Fruit fly (Drosophila melanogaster) whole organism, embryonic: Measurements from ENCODE around the gene Dap160.

Experiments
- Abd-B ChIP-seq: fragments of 200-800 bp; sonication (Bioruptor generic); optimal IDR thresholded peaks from 2 replicates; lab custom pipeline; 2018; ENCODE audit warnings: missing biosample characterization, mild to moderate bottlenecking, missing genetic modification characterization, moderate library complexity
- CG10209 ChIP-seq: fragments of 200-800 bp; sonication (Bioruptor generic); optimal IDR thresholded peaks from 3 replicates; lab custom pipeline; 2017; ENCODE audit warnings: missing biosample characterization, mild to moderate bottlenecking, missing genetic modification characterization, missing genetic modification reagents
- CG10462 ChIP-seq: fragments of 200-800 bp; sonication (Bioruptor generic); optimal IDR thresholded peaks from 2 replicates; lab custom pipeline; 2016; ENCODE audit warnings: missing biosample characterization, missing genetic modification characterization
- CG11247 ChIP-seq: fragments of 200-800 bp; sonication (Bioruptor generic); IDR thresholded peaks from 2 replicates; pipeline ENCODE4 v1.3.6; 2022; ENCODE audit warnings: missing biosample characterization, missing genetic modification characterization
- CG12391 ChIP-seq: fragments of 200-800 bp; sonication (Bioruptor generic); optimal IDR thresholded peaks from 3 replicates; lab custom pipeline; 2018; ENCODE audit warnings: missing biosample characterization, mild to moderate bottlenecking, missing genetic modification characterization, moderate library complexity
- CG13624 ChIP-seq: fragments of 200-800 bp; sonication (Bioruptor generic); optimal IDR thresholded peaks from 2 replicates; lab custom pipeline; 2016; ENCODE audit warnings: missing biosample characterization, missing genetic modification characterization
- CG14014 ChIP-seq: fragments of 200-800 bp; sonication (Bioruptor generic); IDR thresholded peaks from 2 replicates; pipeline ENCODE4 v1.3.6; 2022; ENCODE audit warnings: missing biosample characterization, missing genetic modification characterization
- CG1529 ChIP-seq: fragments of 200-800 bp; sonication (Bioruptor generic); optimal IDR thresholded peaks from 3 replicates; lab custom pipeline; 2018; ENCODE audit warnings: missing biosample characterization, missing genetic modification characterization
- CG17385 ChIP-seq: fragments of 200-800 bp; sonication (Bioruptor generic); optimal IDR thresholded peaks from 3 replicates; lab custom pipeline; 2018; ENCODE audit warnings: missing biosample characterization, mild to moderate bottlenecking, missing genetic modification characterization
- CG17612 ChIP-seq: fragments of 200-800 bp; sonication (Bioruptor generic); IDR thresholded peaks from 2 replicates; pipeline ENCODE4 v1.3.6; 2022; ENCODE audit warnings: missing biosample characterization, missing genetic modification characterization
- CG17912 ChIP-seq: fragments of 200-800 bp; sonication (Bioruptor generic); optimal IDR thresholded peaks from 2 replicates; lab custom pipeline; 2018; ENCODE audit warnings: missing biosample characterization, mild to moderate bottlenecking, missing genetic modification characterization
- CG1792 ChIP-seq: fragments of 200-800 bp; sonication (Bioruptor generic); optimal IDR thresholded peaks from 2 replicates; lab custom pipeline; 2016; ENCODE audit warnings: missing biosample characterization, missing genetic modification characterization
- CG18764 ChIP-seq: fragments of 200-800 bp; sonication (Bioruptor generic); optimal IDR thresholded peaks from 3 replicates; lab custom pipeline; 2016; ENCODE audit warnings: missing biosample characterization, missing genetic modification characterization
- CG2678 ChIP-seq: fragments of 200-800 bp; sonication (Bioruptor generic); optimal IDR thresholded peaks from 3 replicates; lab custom pipeline; 2019; ENCODE audit warnings: missing biosample characterization, mild to moderate bottlenecking, missing genetic modification characterization, moderate library complexity
- CG32772 ChIP-seq: fragments of 200-800 bp; sonication (Bioruptor generic); IDR thresholded peaks from 2 replicates; pipeline ENCODE4 v1.3.6; 2022; ENCODE audit warnings: missing biosample characterization, missing genetic modification characterization
- CG3281 ChIP-seq: fragments of 200-800 bp; sonication (Bioruptor generic); optimal IDR thresholded peaks from 3 replicates; lab custom pipeline; 2017; ENCODE audit warnings: missing biosample characterization, mild to moderate bottlenecking, missing genetic modification characterization
- CG33557 ChIP-seq: fragments of 200-800 bp; sonication (Bioruptor generic); optimal IDR thresholded peaks from 2 replicates; lab custom pipeline; 2019; ENCODE audit warnings: missing biosample characterization, mild to moderate bottlenecking, missing genetic modification characterization, moderate library complexity
- CG4424 ChIP-seq: fragments of 200-800 bp; sonication (Bioruptor generic); optimal IDR thresholded peaks from 3 replicates; lab custom pipeline; 2016; ENCODE audit warnings: missing biosample characterization, missing genetic modification characterization
- CG6175 ChIP-seq: fragments of 200-800 bp; sonication (Bioruptor generic); IDR thresholded peaks from 3 replicates; pipeline ENCODE4 v1.3.6; 2022; ENCODE audit warnings: missing biosample characterization, missing genetic modification characterization
- CG6765 ChIP-seq: fragments of 200-800 bp; sonication (Bioruptor generic); optimal IDR thresholded peaks from 3 replicates; lab custom pipeline; 2017; ENCODE audit warnings: missing biosample characterization, mild to moderate bottlenecking, missing genetic modification characterization
- CG7745 ChIP-seq: fragments of 200-800 bp; sonication (Bioruptor generic); optimal IDR thresholded peaks from 2 replicates; lab custom pipeline; 2018; ENCODE audit warnings: missing biosample characterization, mild to moderate bottlenecking, missing genetic modification characterization, moderate library complexity
- CoRest ChIP-seq: fragments of 200-800 bp; sonication (Bioruptor generic); optimal IDR thresholded peaks from 3 replicates; lab custom pipeline; 2018; ENCODE audit warnings: missing biosample characterization, mild to moderate bottlenecking, missing genetic modification characterization, moderate library complexity
- D ChIP-seq, 2 experiments: fragments of 200-800 bp in 1 of 2; fragments of >200 bp in 1 of 2; sonication (Bioruptor generic) in 1 of 2; optimal IDR thresholded peaks; 2 replicates in 1 of 2; 3 replicates in 1 of 2; lab custom pipeline; 2017; ENCODE audit warnings: mild to moderate bottlenecking in 1 of 2, missing biosample characterization in 1 of 2, missing genetic modification characterization in 1 of 2, missing genetic modification reagents in 1 of 2
- Dip3 ChIP-seq: fragments of 200-800 bp; sonication (Bioruptor generic); optimal IDR thresholded peaks from 3 replicates; lab custom pipeline; 2016; ENCODE audit warnings: missing biosample characterization, missing genetic modification characterization
- Doc2 ChIP-seq: fragments of 200-800 bp; sonication (Bioruptor generic); IDR thresholded peaks from 2 replicates; pipeline ENCODE4 v1.3.6; 2022; ENCODE audit warnings: missing biosample characterization, missing genetic modification characterization
- Fer3 ChIP-seq: fragments of 200-800 bp; sonication (Bioruptor generic); optimal IDR thresholded peaks from 2 replicates; lab custom pipeline; 2018; ENCODE audit warnings: missing biosample characterization, mild to moderate bottlenecking, missing genetic modification characterization, moderate library complexity
- HLH4C ChIP-seq: fragments of 200-800 bp; sonication (Bioruptor generic); IDR thresholded peaks from 3 replicates; pipeline ENCODE4 v1.3.6; 2022; ENCODE audit warnings: missing biosample characterization, missing genetic modification characterization; ENCODE audit not compliant: partially characterized antibody
- Hr3 ChIP-seq: fragments of 200-800 bp; sonication (Bioruptor generic); optimal IDR thresholded peaks from 3 replicates; lab custom pipeline; 2016; ENCODE audit warnings: missing biosample characterization, missing genetic modification characterization
- MTF-1 ChIP-seq: fragments of 200-800 bp; sonication (Bioruptor generic); optimal IDR thresholded peaks from 2 replicates; lab custom pipeline; 2018; ENCODE audit warnings: missing biosample characterization, mild to moderate bottlenecking, missing genetic modification characterization, borderline replicate concordance
- Myb ChIP-seq: fragments of 200-800 bp; sonication (Bioruptor generic); optimal IDR thresholded peaks from 2 replicates; lab custom pipeline; 2016; ENCODE audit warnings: missing biosample characterization, missing genetic modification characterization
- Ptx1 ChIP-seq: fragments of 200-800 bp; sonication (Bioruptor generic); IDR thresholded peaks from 2 replicates; pipeline ENCODE4 v1.3.6; 2022; ENCODE audit warnings: missing biosample characterization, missing genetic modification characterization
- ase ChIP-seq: fragments of 200-800 bp; sonication (Bioruptor generic); IDR thresholded peaks from 3 replicates; pipeline ENCODE4 v1.3.6; 2022; ENCODE audit warnings: missing biosample characterization, missing genetic modification characterization
- bab2 ChIP-seq: fragments of 200-800 bp; sonication (Bioruptor generic); optimal IDR thresholded peaks from 2 replicates; lab custom pipeline; 2016; ENCODE audit warnings: missing biosample characterization, missing genetic modification characterization
- bigmax ChIP-seq: fragments of 200-800 bp; sonication (Bioruptor generic); optimal IDR thresholded peaks from 2 replicates; lab custom pipeline; 2018; ENCODE audit warnings: missing biosample characterization, mild to moderate bottlenecking, missing genetic modification characterization
- cwo ChIP-seq: fragments of 200-800 bp; sonication (Bioruptor generic); optimal IDR thresholded peaks from 3 replicates; lab custom pipeline; 2017; ENCODE audit warnings: missing biosample characterization, missing genetic modification characterization, mild to moderate bottlenecking, moderate library complexity, missing genetic modification reagents
- dan ChIP-seq: fragments of 200-800 bp; sonication (Bioruptor generic); IDR thresholded peaks from 2 replicates; pipeline ENCODE4 v1.3.6; 2022; ENCODE audit warnings: missing biosample characterization, missing genetic modification characterization
- dm ChIP-seq: fragments of 200-800 bp; sonication (Bioruptor generic); optimal IDR thresholded peaks from 3 replicates; lab custom pipeline; 2016; ENCODE audit warnings: missing biosample characterization, missing genetic modification characterization
- dpn ChIP-seq, 2 experiments: fragments of 200-800 bp; sonication (Bioruptor generic); optimal IDR thresholded peaks; 3 replicates each; lab custom pipeline; 2016; ENCODE audit warnings: missing biosample characterization in 2 of 2, missing genetic modification characterization in 2 of 2
- dysf ChIP-seq: fragments of 200-800 bp; sonication (Bioruptor generic); IDR thresholded peaks from 3 replicates; pipeline ENCODE4 v1.3.6; 2022; ENCODE audit warnings: missing biosample characterization, missing genetic modification characterization
- esg ChIP-seq: fragments of 200-800 bp; sonication (Bioruptor generic); conservative IDR thresholded peaks from 2 replicates; pipeline ENCODE4 v1.3.6; 2022; ENCODE audit warnings: missing biosample characterization, missing genetic modification characterization
- eyg ChIP-seq: fragments of 200-800 bp; sonication (Bioruptor generic); optimal IDR thresholded peaks from 3 replicates; lab custom pipeline; 2016; ENCODE audit warnings: missing biosample characterization, missing genetic modification characterization
- hbn ChIP-seq: fragments of 200-800 bp; sonication (Bioruptor generic); IDR thresholded peaks from 2 replicates; pipeline ENCODE4 v1.3.6; 2022; ENCODE audit warnings: missing biosample characterization, missing genetic modification characterization; ENCODE audit not compliant: partially characterized antibody
- kah ChIP-seq: fragments of 200-800 bp; sonication (Bioruptor generic); optimal IDR thresholded peaks from 2 replicates; lab custom pipeline; 2018; ENCODE audit warnings: missing biosample characterization, mild to moderate bottlenecking, missing genetic modification characterization
- pfk ChIP-seq: fragments of 200-800 bp; sonication (Bioruptor generic); optimal IDR thresholded peaks from 2 replicates; lab custom pipeline; 2018; ENCODE audit warnings: missing biosample characterization, mild to moderate bottlenecking, missing genetic modification characterization, moderate library complexity
- seq ChIP-seq: fragments of 200-800 bp; sonication (Bioruptor generic); IDR thresholded peaks from 2 replicates; pipeline ENCODE4 v1.3.6; 2022; ENCODE audit warnings: missing biosample characterization, missing genetic modification characterization
- tap ChIP-seq: fragments of 200-800 bp; optimal IDR thresholded peaks from 3 replicates; lab custom pipeline; 2019; ENCODE audit warnings: missing biosample characterization, mild to moderate bottlenecking, missing genetic modification characterization, moderate library complexity
- tgo ChIP-seq: fragments of 200-800 bp; sonication (Bioruptor generic); IDR thresholded peaks from 3 replicates; pipeline ENCODE4 v1.3.6; 2022; ENCODE audit warnings: missing biosample characterization, missing genetic modification characterization
- tio ChIP-seq: fragments of 200-800 bp; sonication (Bioruptor generic); optimal IDR thresholded peaks from 2 replicates; lab custom pipeline; 2017; ENCODE audit warnings: missing biosample characterization, missing genetic modification characterization, inconsistent platforms

Dap160 gene

DNA sequence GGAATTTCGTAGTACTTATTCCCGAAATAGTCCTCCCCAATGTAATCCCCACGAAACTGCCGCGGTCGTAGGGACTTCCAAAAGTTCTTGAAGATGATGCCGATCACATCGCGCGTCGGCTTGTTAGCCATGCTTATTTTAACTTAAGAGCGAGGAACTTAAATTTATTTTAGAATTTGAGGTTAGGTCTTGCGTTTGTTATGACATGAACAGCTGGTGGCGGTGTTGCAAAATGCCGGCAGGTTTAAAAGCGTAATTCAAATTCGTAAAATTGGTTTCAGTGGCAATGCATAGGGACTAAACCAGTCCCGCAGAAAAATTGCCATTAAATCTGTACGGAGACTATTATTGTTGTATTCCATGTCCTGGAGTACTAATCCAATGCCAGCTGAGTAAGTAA, 24.3 kb upstream of the Dap160 start (continued):
- TF ChIP-seq CoRest, result peak; percentile 22
- no peak for TF ChIP-seq CG14014 (GFP tag; lab: Robert Waterston, UW)
- peak; percentile 14 for TF ChIP-seq CG13624 (GFP tag; lab: Kevin White, UChicago)
- peak; percentile 1 for TF ChIP-seq CG17385 (GFP tag; lab: Kevin White, UChicago)
- TF ChIP-seq dm, result peak; percentile 59

DNA sequence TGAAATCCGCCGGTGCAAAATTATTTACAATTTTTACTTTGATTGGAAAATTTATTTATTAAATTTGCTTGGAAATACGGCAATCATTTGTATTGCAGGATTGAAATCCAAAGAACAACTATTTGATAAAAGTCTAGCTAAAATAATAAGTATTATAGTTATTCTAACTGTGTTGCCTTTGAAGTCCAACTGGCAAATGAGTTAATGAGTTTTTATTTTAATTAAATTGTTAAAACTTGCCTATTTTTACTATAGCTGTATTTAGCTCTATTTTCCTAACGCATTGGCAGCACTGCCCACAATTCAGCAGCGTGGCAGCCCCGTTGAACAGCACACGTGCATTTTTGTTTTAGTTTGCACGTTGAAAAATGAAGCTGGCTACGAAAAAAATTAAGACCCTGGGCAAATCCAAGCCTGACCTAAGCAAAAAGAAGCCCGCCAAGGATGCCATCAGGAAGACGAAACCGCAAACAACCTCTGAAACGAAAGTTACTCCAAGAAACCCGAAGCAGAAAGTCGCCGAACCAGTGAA, 21.2 kb upstream of the Dap160 start, which contains the start of gene Noc2:
TSS of gene Noc2 (plus strand) at position 331 of the 532 bp plus-strand sequence.
- TF ChIP-seq CG6765, result peak; percentile 53
- TF ChIP-seq cwo (GFP tag; lab: Kevin White, UChicago), result peak; percentile 46
- TF ChIP-seq bab2 (GFP tag; lab: Kevin White, UChicago), result no peak
- peak; percentile 35; the same call in 1 of the 2 replicates for TF ChIP-seq CG32772
- no peak for TF ChIP-seq CG1792 (GFP tag; lab: Kevin White, UChicago)
- TF ChIP-seq CG18764 (GFP tag; lab: Kevin White, UChicago), result peak; percentile 21
- TF ChIP-seq dan (GFP tag; lab: Robert Waterston, UW), result no peak
- no peak for TF ChIP-seq CG33557 (GFP tag; lab: Kevin White, UChicago)
- TF ChIP-seq Doc2, result no peak
- TF ChIP-seq Hr3 (GFP tag; lab: Kevin White, UChicago), result peak; percentile 72
- TF ChIP-seq CG1529, result no peak
- TF ChIP-seq CG2678 (tag; lab: Kevin White, UChicago), result peak; percentile 67
- TF ChIP-seq Fer3 (tag; lab: Kevin White, UChicago), result peak; percentile 16
- TF ChIP-seq seq (GFP tag; lab: Robert Waterston, UW), result no peak
- TF ChIP-seq hbn (GFP tag; lab: Robert Waterston, UW), result no peak
- peak; percentile 43 for TF ChIP-seq esg (GFP tag; lab: Robert Waterston, UW)
- TF ChIP-seq tap (tag; lab: Kevin White, UChicago), result no peak
- peak; percentile 54 for TF ChIP-seq Abd-B (GFP tag; lab: Kevin White, UChicago)
- TF ChIP-seq bigmax, result peak; percentile 11
- TF ChIP-seq CG12391 (tag; lab: Kevin White, UChicago), result peak; percentile 60
- peak; percentile 58 for TF ChIP-seq CG3281
- TF ChIP-seq tgo (GFP tag; lab: Robert Waterston, UW), result peak; percentile 46; the same call in 2 of the 3 replicates
- TF ChIP-seq CG17912 (GFP tag; lab: Kevin White, UChicago), result no peak
- no peak for TF ChIP-seq tio (GFP tag; lab: Kevin White, UChicago)
- TF ChIP-seq CG7745 (tag; lab: Kevin White, UChicago), result no peak
- TF ChIP-seq kah (GFP tag; lab: Kevin White, UChicago), result peak; percentile 4
- no peak for TF ChIP-seq D (optimal IDR thresholded peaks at IDR 0.05; lab: Kevin White, UChicago)
- peak; percentile 29 for TF ChIP-seq D (GFP tag; optimal IDR thresholded peaks at IDR 0.05; lab: Kevin White, UChicago)
- peak; percentile 6 for TF ChIP-seq CG10462
- no peak for TF ChIP-seq CG17612
- peak; percentile 56 for TF ChIP-seq CG4424
- no peak for TF ChIP-seq eyg (GFP tag; lab: Kevin White, UChicago)
- TF ChIP-seq HLH4C, result no peak
- TF ChIP-seq CG10209 (GFP tag; lab: Kevin White, UChicago), result peak; percentile 27
- TF ChIP-seq Dip3 (GFP tag; lab: Kevin White, UChicago), result peak; percentile 46
- no peak for TF ChIP-seq CG6175
- peak; percentile 34 to 42 for TF ChIP-seq dpn (GFP tag; optimal IDR thresholded peaks at IDR 0.05; lab: Kevin White, UChicago)
- TF ChIP-seq MTF-1 (GFP tag; lab: Kevin White, UChicago), result no peak
- TF ChIP-seq CG11247 (GFP tag; lab: Robert Waterston, UW), result 0 out of 2 replicates have a peak, but pooled peaks have one; percentile 4
- TF ChIP-seq ase (GFP tag; lab: Robert Waterston, UW), result peak; percentile 37; the same call in 1 of the 3 replicates
- TF ChIP-seq Ptx1 (GFP tag; lab: Robert Waterston, UW), result peak; percentile 61
- no peak for TF ChIP-seq pfk (GFP tag; lab: Kevin White, UChicago)
- no peak for TF ChIP-seq Myb (GFP tag; lab: Kevin White, UChicago)
- TF ChIP-seq dysf (GFP tag; lab: Robert Waterston, UW), result peak; percentile 58
